Worm (Caenorhabditis elegans): Measurements from ENCODE around the gene fbxc-44.
"Not testable (repeated sequence)": the region's sequence is repeated elsewhere in the genome, so short reads cannot be mapped to it uniquely, and the experiment has no call there.

- TF ChIP-seq skn-1 (tag; optimal IDR thresholded peaks at IDR 0.05); aly-2 (tag; optimal IDR thresholded peaks at IDR 0.05); nhr-77 (tag; optimal IDR thresholded peaks at IDR 0.05); elt-3 (tag; optimal IDR thresholded peaks at IDR 0.05); aha-1 (tag; optimal IDR thresholded peaks at IDR 0.05); nhr-28 (tag; optimal IDR thresholded peaks at IDR 0.05); lsy-2 (tag; optimal IDR thresholded peaks at IDR 0.05); unc-62 (GFP tag; optimal IDR thresholded peaks at IDR 0.05); tlp-1 (tag; optimal IDR thresholded peaks at IDR 0.05); lin-14 (GFP tag; optimal IDR thresholded peaks at IDR 0.05); ceh-63 (GFP tag; optimal IDR thresholded peaks at IDR 0.05); lin-15B (tag; optimal IDR thresholded peaks at IDR 0.05): not testable (repeated sequence)
These were observed 34.9 kb downstream of the fbxc-44 start for ce11 chrII:4202633-4203032.
